Fruit fly (Drosophila melanogaster) whole organism, pupa: Measurements from ENCODE around the gene CG32373.

Source experiments
- CG10348 ChIP-seq: fragments of 200-800 bp; sonication (Bioruptor generic); IDR thresholded peaks from 2 replicates; pipeline ENCODE4 v1.3.6; 2022; ENCODE audit warnings: missing biosample characterization, missing genetic modification characterization
- CG12605 ChIP-seq: fragments of 200-800 bp; sonication (Bioruptor generic); IDR thresholded peaks from 2 replicates; pipeline ENCODE4 v1.3.6; 2022; ENCODE audit warnings: missing biosample characterization, missing genetic modification characterization
- CG13204 ChIP-seq: fragments of 200-800 bp; sonication (Bioruptor generic); optimal IDR thresholded peaks from 2 replicates; lab custom pipeline; 2018; ENCODE audit warnings: missing biosample characterization, mild to moderate bottlenecking, missing genetic modification characterization, moderate library complexity
- CG14655 ChIP-seq: fragments of 200-800 bp; sonication (Bioruptor generic); optimal IDR thresholded peaks from 3 replicates; lab custom pipeline; 2017; ENCODE audit warnings: mild to moderate bottlenecking, missing biosample characterization, missing genetic modification reagents, missing genetic modification characterization
- CG15710 ChIP-seq: fragments of 200-800 bp; sonication (Bioruptor generic); optimal IDR thresholded peaks from 2 replicates; lab custom pipeline; 2018; ENCODE audit warnings: missing biosample characterization, mild to moderate bottlenecking, missing genetic modification characterization, moderate library complexity
- CG17806 ChIP-seq: fragments of 200-800 bp; sonication (Bioruptor generic); optimal IDR thresholded peaks from 2 replicates; lab custom pipeline; 2018; ENCODE audit warnings: missing biosample characterization, mild to moderate bottlenecking, missing genetic modification characterization, moderate library complexity
- CG32121 ChIP-seq: fragments of 200-800 bp; sonication (Bioruptor generic); IDR thresholded peaks from 2 replicates; pipeline ENCODE4 v1.3.6; 2022; ENCODE audit warnings: missing biosample characterization, missing genetic modification characterization
- CG34367 ChIP-seq: fragments of 200-800 bp; sonication (Bioruptor generic); optimal IDR thresholded peaks from 2 replicates; lab custom pipeline; 2018; ENCODE audit warnings: missing biosample characterization, mild to moderate bottlenecking, missing genetic modification characterization
- CG4496 ChIP-seq: fragments of 200-800 bp; sonication (Bioruptor generic); IDR thresholded peaks from 3 replicates; pipeline ENCODE4 v1.3.6; 2022; ENCODE audit warnings: missing biosample characterization, missing genetic modification characterization
- CG8159 ChIP-seq: fragments of 200-800 bp; sonication (Bioruptor generic); optimal IDR thresholded peaks from 3 replicates; lab custom pipeline; 2018; ENCODE audit warnings: missing biosample characterization, mild to moderate bottlenecking, missing genetic modification characterization, moderate library complexity
- CG8301 ChIP-seq: fragments of 200-800 bp; sonication (Bioruptor generic); optimal IDR thresholded peaks from 2 replicates; lab custom pipeline; 2018; ENCODE audit warnings: missing biosample characterization, mild to moderate bottlenecking, missing genetic modification characterization
- CG9948 ChIP-seq: fragments of 200-800 bp; sonication (Bioruptor generic); optimal IDR thresholded peaks from 2 replicates; lab custom pipeline; 2018; ENCODE audit warnings: missing biosample characterization, mild to moderate bottlenecking, missing genetic modification characterization, moderate library complexity
- D1 ChIP-seq: fragments of 200-800 bp; sonication (Bioruptor generic); optimal IDR thresholded peaks from 2 replicates; lab custom pipeline; 2018; ENCODE audit warnings: missing biosample characterization, mild to moderate bottlenecking, missing genetic modification characterization, moderate library complexity
- EcR ChIP-seq: fragments of 200-800 bp; sonication (Bioruptor generic); optimal IDR thresholded peaks from 3 replicates; lab custom pipeline; 2019; ENCODE audit warnings: missing biosample characterization, missing genetic modification characterization, mild to moderate bottlenecking, moderate library complexity, missing genetic modification reagents
- Ets98B ChIP-seq: fragments of 200-800 bp; sonication (Bioruptor generic); IDR thresholded peaks from 2 replicates; pipeline ENCODE4 v1.3.6; 2022; ENCODE audit warnings: missing biosample characterization, missing genetic modification characterization
- Pif1A ChIP-seq: fragments of 200-800 bp; sonication (Bioruptor generic); optimal IDR thresholded peaks from 3 replicates; lab custom pipeline; 2016; ENCODE audit warnings: missing biosample characterization, missing genetic modification characterization
- Pif1B ChIP-seq: fragments of 200-800 bp; sonication (Bioruptor generic); optimal IDR thresholded peaks from 3 replicates; lab custom pipeline; 2016; ENCODE audit warnings: missing biosample characterization, missing genetic modification characterization
- Snoo ChIP-seq: fragments of 200-800 bp; sonication (Bioruptor generic); optimal IDR thresholded peaks from 3 replicates; lab custom pipeline; 2017; ENCODE audit warnings: missing biosample characterization, mild to moderate bottlenecking, missing genetic modification characterization, inconsistent platforms
- fd96Ca ChIP-seq: fragments of 200-800 bp; sonication (Bioruptor generic); IDR thresholded peaks from 3 replicates; pipeline ENCODE4 v1.3.6; 2022; ENCODE audit warnings: missing biosample characterization, missing genetic modification characterization
- gl ChIP-seq: fragments of 200-800 bp; sonication (Bioruptor generic); optimal IDR thresholded peaks from 2 replicates; lab custom pipeline; 2018; ENCODE audit warnings: missing biosample characterization, mild to moderate bottlenecking, missing genetic modification characterization
- rn ChIP-seq: fragments of 200-800 bp; sonication (Bioruptor generic); IDR thresholded peaks from 2 replicates; pipeline ENCODE4 v1.3.6; 2022; ENCODE audit warnings: missing biosample characterization, missing genetic modification characterization

Gene CG32373

dm6 chr3L:7787788-7788406 lies 137.5 kb downstream of the CG32373 start:
- TF ChIP-seq Snoo (tag; lab: Kevin White, UChicago) (no peak), Pif1B (GFP tag; lab: Kevin White, UChicago) (no peak), gl (tag; lab: Kevin White, UChicago) (no peak), fd96Ca (peak; percentile 46; the same call in 1 of the 3 replicates), CG15710 (tag; lab: Kevin White, UChicago) (no peak), EcR (GFP tag; lab: Kevin White, UChicago) (no peak), CG10348 (GFP tag; lab: Robert Waterston, UW) (no peak), CG12605 (GFP tag; lab: Robert Waterston, UW) (peak; percentile 9; the same call in 1 of the 2 replicates), Pif1A (no peak)

dm6 chr3L:7790224-7790623 lies 139.9 kb downstream of the CG32373 start:
- TF ChIP-seq Pif1A: no peak
- TF ChIP-seq CG32121 (GFP tag; lab: Robert Waterston, UW): peak; percentile 43; the same call in 1 of the 2 replicates
- no peak for TF ChIP-seq CG13204
- TF ChIP-seq EcR (GFP tag; lab: Kevin White, UChicago): no peak
- TF ChIP-seq CG12605 (GFP tag; lab: Robert Waterston, UW): peak; percentile 31; the same call in 1 of the 2 replicates
- TF ChIP-seq Pif1B (GFP tag; lab: Kevin White, UChicago): no peak
- TF ChIP-seq CG8301: no peak
- 0 out of 2 replicates have a peak, but pooled peaks have one; percentile 18 for TF ChIP-seq Ets98B (GFP tag; lab: Robert Waterston, UW)

- TF ChIP-seq fd96Ca (peak; percentile 44; the same call in 1 of the 3 replicates), CG8301 (no peak), CG32121 (GFP tag; lab: Robert Waterston, UW) (peak; percentile 36; the same call in 1 of the 2 replicates), Snoo (tag; lab: Kevin White, UChicago) (peak; percentile 63), CG10348 (GFP tag; lab: Robert Waterston, UW) (no peak), D1 (tag; lab: Kevin White, UChicago) (no peak), Pif1A (peak; percentile 20), CG4496 (0 out of 3 replicates have a peak, but pooled peaks have one; percentile 22), EcR (GFP tag; lab: Kevin White, UChicago) (no peak), Pif1B (GFP tag; lab: Kevin White, UChicago) (no peak), Ets98B (GFP tag; lab: Robert Waterston, UW) (peak; percentile 40; the same call in 1 of the 2 replicates), CG13204 (no peak)
These were observed 141.9 kb downstream of the CG32373 start for dm6 chr3L:7792249-7792648.

- TF ChIP-seq CG17806 (tag; lab: Kevin White, UChicago) (no peak), CG13204 (no peak), D1 (tag; lab: Kevin White, UChicago) (no peak), CG9948 (tag; lab: Kevin White, UChicago) (no peak), EcR (GFP tag; lab: Kevin White, UChicago) (no peak)
These were observed 142.4 kb downstream of the CG32373 start for dm6 chr3L:7792775-7793174.

dm6 chr3L:7801308-7801893 lies 151.1 kb downstream of the CG32373 start:
- no peak for TF ChIP-seq CG34367 (tag; lab: Kevin White, UChicago)
- no peak for TF ChIP-seq CG8301
- TF ChIP-seq CG4496: no peak
- no peak for TF ChIP-seq CG10348 (GFP tag; lab: Robert Waterston, UW)
- no peak for TF ChIP-seq gl (tag; lab: Kevin White, UChicago)
- TF ChIP-seq Pif1A: no peak
- no peak for TF ChIP-seq EcR (GFP tag; lab: Kevin White, UChicago)

dm6 chr3L:7804406-7805327 lies 154.3 kb downstream of the CG32373 start:
- no peak for TF ChIP-seq CG9948 (tag; lab: Kevin White, UChicago)
- TF ChIP-seq CG13204: peak; percentile 20
- TF ChIP-seq CG8159: peak; percentile 25
- peak; percentile 48 for TF ChIP-seq gl (tag; lab: Kevin White, UChicago)
- TF ChIP-seq CG10348 (GFP tag; lab: Robert Waterston, UW): no peak
- no peak for TF ChIP-seq CG14655 (GFP tag; lab: Kevin White, UChicago)
- peak; percentile 32; the same call in 1 of the 2 replicates for TF ChIP-seq CG12605 (GFP tag; lab: Robert Waterston, UW)
- peak; percentile 34 for TF ChIP-seq Snoo (tag; lab: Kevin White, UChicago)
- TF ChIP-seq Pif1B (GFP tag; lab: Kevin White, UChicago): peak; percentile 25
- TF ChIP-seq CG34367 (tag; lab: Kevin White, UChicago): peak; percentile 13
- TF ChIP-seq Pif1A: no peak
- peak; percentile 37; the same call in 1 of the 3 replicates for TF ChIP-seq CG4496
- TF ChIP-seq rn: no peak
- TF ChIP-seq D1 (tag; lab: Kevin White, UChicago): no peak
- peak; percentile 50 for TF ChIP-seq Ets98B (GFP tag; lab: Robert Waterston, UW)
- TF ChIP-seq CG15710 (tag; lab: Kevin White, UChicago): peak; percentile 35
- TF ChIP-seq CG32121 (GFP tag; lab: Robert Waterston, UW): no peak
- TF ChIP-seq fd96Ca: no peak
- TF ChIP-seq EcR (GFP tag; lab: Kevin White, UChicago): peak; percentile 94
- TF ChIP-seq, all 21 proteins: peak for 11
